Worm (Caenorhabditis elegans): ENCODE measurements around the gene mig-38.

DNA sequence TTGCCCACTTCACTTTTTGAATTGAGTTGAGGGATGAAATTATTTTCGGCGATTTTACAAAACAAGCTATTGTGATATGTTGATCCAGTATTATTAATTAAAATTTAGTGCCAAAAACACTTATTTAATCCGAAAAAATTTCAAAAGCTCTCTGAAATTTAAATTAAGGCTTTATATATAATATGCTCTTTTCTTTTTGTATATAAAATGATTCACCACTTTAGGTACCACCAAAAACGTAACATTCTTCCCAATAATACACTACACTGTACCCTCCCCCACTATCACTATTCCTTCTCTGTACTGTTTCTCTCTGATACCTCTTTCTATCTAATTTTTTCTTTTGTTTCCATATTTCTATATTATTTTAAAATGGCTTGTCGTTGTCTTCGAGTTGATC, 49.8 kb downstream of the mig-38 start, which contains the start of gene prx-2:
- no peak for TF ChIP-seq flt-1 (GFP tag; IDR thresholded peaks at IDR 0.05)
- TF ChIP-seq tbx-37 (GFP tag; conservative IDR thresholded peaks at IDR 0.05): no peak
- no peak for TF ChIP-seq ets-7 (tag; optimal IDR thresholded peaks at IDR 0.05)
- no peak for TF ChIP-seq ceh-36 (tag; optimal IDR thresholded peaks at IDR 0.05)
- no peak for TF ChIP-seq ama-1 (optimal IDR thresholded peaks at IDR 0.05)
- no peak for TF ChIP-seq scrt-1 (GFP tag; IDR thresholded peaks at IDR 0.05)
- TF ChIP-seq F13C5.2 (tag; optimal IDR thresholded peaks at IDR 0.05): no peak
- no peak for TF ChIP-seq B0310.2 (tag; optimal IDR thresholded peaks at IDR 0.05)
- TF ChIP-seq tbx-11 (GFP tag; IDR thresholded peaks at IDR 0.05): no peak
- no peak for TF ChIP-seq hmbx-1 (tag; optimal IDR thresholded peaks at IDR 0.05)
- TF ChIP-seq tra-4 (tag; optimal IDR thresholded peaks at IDR 0.05): no peak

Measured in whole organism, early embryonic.